Worm (Caenorhabditis elegans) whole organism, late embryonic: ENCODE measurements around the gene srw-108.
A peak's percentile ranks its signal among the peaks of the same experiment; 100 is the strongest.

Source experiments
- C08G9.2 ChIP-seq: sonication (generic microtip); optimal IDR thresholded peaks from 2 replicates; lab custom pipeline; 2016; ENCODE audit warnings: mild to moderate bottlenecking, missing genetic modification characterization, moderate library complexity, missing compliant biosample characterization
- C38D4.7 ChIP-seq: fragments of 200-800 bp; sonication (Bioruptor generic); optimal IDR thresholded peaks from 2 replicates; lab custom pipeline; 2018; ENCODE audit warnings: mild to moderate bottlenecking, missing genetic modification characterization, moderate library complexity, missing compliant biosample characterization
- F13H6.1 ChIP-seq: sonication (generic microtip); optimal IDR thresholded peaks from 2 replicates; lab custom pipeline; 2016; ENCODE audit warnings: missing genetic modification characterization, missing compliant biosample characterization
- K02D7.2 ChIP-seq: sonication (generic microtip); optimal IDR thresholded peaks from 2 replicates; lab custom pipeline; 2017; ENCODE audit warnings: mild to moderate bottlenecking, missing genetic modification characterization, missing compliant biosample characterization
- K09A11.1 ChIP-seq: sonication (generic microtip); optimal IDR thresholded peaks from 2 replicates; lab custom pipeline; 2017; ENCODE audit warnings: antibody characterized with exemption, mild to moderate bottlenecking, missing genetic modification characterization, missing compliant biosample characterization; ENCODE audit not compliant: insufficient read depth
- ahr-1 ChIP-seq: sonication (generic microtip); optimal IDR thresholded peaks from 2 replicates; lab custom pipeline; 2016; ENCODE audit warnings: missing genetic modification characterization, missing compliant biosample characterization
- ama-1 ChIP-seq: fragments of 150-350 bp; optimal IDR thresholded peaks from 2 replicates; lab custom pipeline; 2014
- ceh-14 ChIP-seq: sonication (generic microtip); optimal IDR thresholded peaks from 2 replicates; lab custom pipeline; 2016; ENCODE audit warnings: missing genotype, missing genetic modification characterization, missing compliant biosample characterization
- ceh-18 ChIP-seq: sonication (generic microtip); optimal IDR thresholded peaks from 2 replicates; lab custom pipeline; 2016; ENCODE audit warnings: missing genetic modification characterization, missing compliant biosample characterization
- ceh-22 ChIP-seq: sonication (generic microtip); optimal IDR thresholded peaks from 2 replicates; lab custom pipeline; 2017; ENCODE audit warnings: missing biosample characterization, missing genetic modification characterization
- ceh-24 ChIP-seq: sonication (generic microtip); optimal IDR thresholded peaks from 2 replicates; lab custom pipeline; 2016; ENCODE audit warnings: mild to moderate bottlenecking, missing genetic modification characterization, missing compliant biosample characterization
- ceh-30 ChIP-seq: fragments of 150-350 bp; optimal IDR thresholded peaks from 2 replicates; lab custom pipeline; 2014; ENCODE audit warnings: missing biosample characterization, missing genetic modification characterization
- ceh-31 ChIP-seq: sonication (generic microtip); optimal IDR thresholded peaks from 2 replicates; lab custom pipeline; 2016; ENCODE audit warnings: missing genetic modification characterization, missing compliant biosample characterization
- ceh-45 ChIP-seq: fragments of 200-800 bp; sonication (Bioruptor generic); IDR thresholded peaks from 2 replicates; pipeline ENCODE4 v1.3.6; 2022; ENCODE audit warnings: missing genetic modification reagents, missing genetic modification characterization, missing compliant biosample characterization
- ceh-48 ChIP-seq: sonication (generic microtip); optimal IDR thresholded peaks from 2 replicates; lab custom pipeline; 2016; ENCODE audit warnings: missing genetic modification characterization, inconsistent platforms, missing compliant biosample characterization
- ceh-6 ChIP-seq: fragments of 200-800 bp; sonication (Bioruptor generic); optimal IDR thresholded peaks from 2 replicates; lab custom pipeline; 2018; ENCODE audit warnings: mild to moderate bottlenecking, missing genetic modification characterization, missing compliant biosample characterization
- dve-1 ChIP-seq: sonication (generic microtip); optimal IDR thresholded peaks from 2 replicates; lab custom pipeline; 2017; ENCODE audit warnings: antibody characterized with exemption, mild to moderate bottlenecking, missing genetic modification characterization, missing compliant biosample characterization
- elt-2 ChIP-seq: sonication (generic microtip); optimal IDR thresholded peaks from 2 replicates; lab custom pipeline; 2016; ENCODE audit warnings: missing genetic modification reagents, missing genetic modification characterization, missing compliant biosample characterization
- elt-4 ChIP-seq: sonication (generic microtip); optimal IDR thresholded peaks from 2 replicates; lab custom pipeline; 2016; ENCODE audit warnings: missing genetic modification characterization, missing compliant biosample characterization
- ets-4 ChIP-seq: sonication (generic microtip); optimal IDR thresholded peaks from 2 replicates; lab custom pipeline; 2016; ENCODE audit warnings: missing genetic modification characterization, missing compliant biosample characterization
- eyg-1 ChIP-seq: sonication (generic microtip); optimal IDR thresholded peaks from 2 replicates; lab custom pipeline; 2016; ENCODE audit warnings: missing genotype, missing genetic modification characterization, missing compliant biosample characterization
- fkh-10 ChIP-seq: fragments of 150-350 bp; optimal IDR thresholded peaks from 2 replicates; lab custom pipeline; 2014; ENCODE audit warnings: missing biosample characterization, missing genetic modification reagents, missing genetic modification characterization
- fkh-6 ChIP-seq: sonication (generic microtip); optimal IDR thresholded peaks from 2 replicates; lab custom pipeline; 2016; ENCODE audit warnings: missing genetic modification characterization, missing compliant biosample characterization
- gmeb-2 ChIP-seq: sonication (generic microtip); optimal IDR thresholded peaks from 2 replicates; lab custom pipeline; 2016; ENCODE audit warnings: missing genetic modification characterization, inconsistent platforms, missing compliant biosample characterization
- hlh-6 ChIP-seq: sonication (generic microtip); optimal IDR thresholded peaks from 2 replicates; lab custom pipeline; 2016; ENCODE audit warnings: missing genotype, missing genetic modification characterization, missing compliant biosample characterization
- hlh-8 ChIP-seq: sonication (generic microtip); optimal IDR thresholded peaks from 2 replicates; lab custom pipeline; 2016; ENCODE audit warnings: missing genotype, missing genetic modification characterization, missing compliant biosample characterization
- lin-11 ChIP-seq: fragments of 200-800 bp; sonication (Bioruptor generic); optimal IDR thresholded peaks from 2 replicates; lab custom pipeline; 2018; ENCODE audit warnings: mild to moderate bottlenecking, missing genetic modification characterization, missing compliant biosample characterization
- nfya-1 ChIP-seq: sonication (generic microtip); optimal IDR thresholded peaks from 2 replicates; lab custom pipeline; 2017; ENCODE audit warnings: missing genetic modification characterization, mild to moderate bottlenecking, missing compliant biosample characterization, antibody characterized with exemption, moderate library complexity
- nhr-11 ChIP-seq: fragments of 150-350 bp; optimal IDR thresholded peaks from 2 replicates; lab custom pipeline; 2014; ENCODE audit warnings: missing biosample characterization, missing genetic modification characterization
- nhr-232 ChIP-seq: sonication (generic microtip); optimal IDR thresholded peaks from 2 replicates; lab custom pipeline; 2016; ENCODE audit warnings: missing genetic modification characterization, missing compliant biosample characterization
- odd-2 ChIP-seq: sonication (generic microtip); optimal IDR thresholded peaks from 2 replicates; lab custom pipeline; 2017; ENCODE audit warnings: antibody characterized with exemption, mild to moderate bottlenecking, missing genetic modification characterization, missing compliant biosample characterization
- pag-3 ChIP-seq: sonication (generic microtip); optimal IDR thresholded peaks from 2 replicates; lab custom pipeline; 2016; ENCODE audit warnings: missing compliant biosample characterization, missing genetic modification characterization, borderline replicate concordance
- pat-9 ChIP-seq: fragments of 200-800 bp; sonication (Bioruptor generic); optimal IDR thresholded peaks from 2 replicates; lab custom pipeline; 2018; ENCODE audit warnings: mild to moderate bottlenecking, missing genetic modification characterization, moderate library complexity, missing compliant biosample characterization
- pha-2 ChIP-seq: sonication (generic microtip); optimal IDR thresholded peaks from 2 replicates; lab custom pipeline; 2017; ENCODE audit warnings: mild to moderate bottlenecking, missing genetic modification characterization, missing compliant biosample characterization
- pha-4 ChIP-seq: fragments of 150-350 bp; optimal IDR thresholded peaks from 2 replicates; lab custom pipeline; 2018; ENCODE audit warnings: missing biosample characterization, missing genetic modification reagents, missing genetic modification characterization
- pqm-1 ChIP-seq: sonication (generic microtip); optimal IDR thresholded peaks from 2 replicates; lab custom pipeline; 2016; ENCODE audit warnings: missing genetic modification characterization, missing compliant biosample characterization
- pros-1 ChIP-seq: fragments of 150-350 bp; optimal IDR thresholded peaks from 2 replicates; lab custom pipeline; 2014; ENCODE audit warnings: missing biosample characterization, missing genetic modification reagents, missing genetic modification characterization
- rnt-1 ChIP-seq: sonication (generic microtip); optimal IDR thresholded peaks from 2 replicates; lab custom pipeline; 2016; ENCODE audit warnings: missing genetic modification characterization, missing compliant biosample characterization
- sdc-2 ChIP-seq: sonication (generic microtip); optimal IDR thresholded peaks from 2 replicates; lab custom pipeline; 2016; ENCODE audit warnings: missing genotype, missing genetic modification characterization, missing compliant biosample characterization
- sox-2 ChIP-seq: fragments of 200-800 bp; sonication (Bioruptor generic); IDR thresholded peaks from 2 replicates; pipeline ENCODE4 v1.3.6; 2022; ENCODE audit warnings: missing genetic modification reagents, missing genetic modification characterization, missing compliant biosample characterization
- syd-9 ChIP-seq: sonication (generic microtip); optimal IDR thresholded peaks from 2 replicates; lab custom pipeline; 2016; ENCODE audit warnings: mild to moderate bottlenecking, missing genetic modification characterization, moderate library complexity, missing compliant biosample characterization
- tbx-2 ChIP-seq: sonication (generic microtip); optimal IDR thresholded peaks from 2 replicates; lab custom pipeline; 2016; ENCODE audit warnings: missing genetic modification characterization, missing compliant biosample characterization
- tbx-7 ChIP-seq: sonication (generic microtip); optimal IDR thresholded peaks from 2 replicates; lab custom pipeline; 2016; ENCODE audit warnings: missing genotype, missing genetic modification characterization, missing compliant biosample characterization
- unc-42 ChIP-seq: sonication (generic microtip); optimal IDR thresholded peaks from 2 replicates; lab custom pipeline; 2016; ENCODE audit warnings: missing genotype, missing genetic modification characterization, missing compliant biosample characterization
- unc-55 ChIP-seq: sonication (generic microtip); optimal IDR thresholded peaks from 2 replicates; lab custom pipeline; 2017; ENCODE audit warnings: missing biosample characterization, missing genetic modification reagents, missing genetic modification characterization

Gene srw-108

ce11 chrV:521517-521916, 6.2 kb upstream of the srw-108 start, which contains the start of gene srw-107:
srw-107 (minus strand) TSS chrV:521617.
- TF ChIP-seq ceh-48 (no peak), ets-4 (tag; lab: Kevin White, UChicago) (no peak), dve-1 (no peak), ceh-45 (GFP tag; lab: Robert Waterston, UW) (no peak), C38D4.7 (GFP tag; lab: Kevin White, UChicago) (no peak), ceh-24 (tag; lab: Kevin White, UChicago) (no peak), pha-4 (tag; lab: Kevin White, UChicago) (no peak)

ce11 chrV:524058-524457, 3.6 kb upstream of the srw-108 start, which contains the start of gene lipl-3:
lipl-3 (minus strand) TSS chrV:524218.
- TF ChIP-seq gmeb-2 (tag; lab: Kevin White, UChicago) (no peak), rnt-1 (tag; lab: Kevin White, UChicago) (no peak), nhr-232 (tag; lab: Kevin White, UChicago) (no peak), dve-1 (no peak), fkh-6 (no peak), ceh-18 (tag; lab: Kevin White, UChicago) (no peak), F13H6.1 (tag; lab: Kevin White, UChicago) (no peak), C08G9.2 (tag; lab: Kevin White, UChicago) (no peak), sox-2 (GFP tag; lab: Robert Waterston, UW) (no peak)

DNA sequence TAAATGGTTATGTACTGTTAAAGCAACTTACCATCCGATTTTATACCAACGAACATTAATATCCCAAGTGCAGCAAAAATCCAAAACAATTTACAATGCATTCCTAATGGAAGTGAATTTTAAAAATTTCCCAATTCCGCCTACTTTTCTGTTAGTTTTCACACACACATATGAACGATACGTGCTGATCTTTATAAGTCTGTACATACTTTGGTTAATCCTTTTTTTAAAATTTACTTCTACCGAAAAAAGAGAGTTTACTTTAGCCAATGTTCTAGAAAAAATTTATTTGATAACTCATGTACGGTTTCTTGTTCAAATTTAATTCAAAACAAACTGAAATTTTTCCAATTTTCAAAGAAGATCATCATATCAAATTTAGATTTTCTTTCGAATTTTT, 2.7 kb upstream of the srw-108 start, which contains the start of gene R11G11.16:
Gene R11G11.16, minus strand, starts transcription at position 101 of the 400 bp plus-strand sequence.
- no peak for TF ChIP-seq fkh-6
- TF ChIP-seq elt-4 (tag; lab: Kevin White, UChicago), result no peak
- no peak for TF ChIP-seq ceh-22 (tag; lab: Kevin White, UChicago)
- no peak for TF ChIP-seq C38D4.7 (GFP tag; lab: Kevin White, UChicago)
- TF ChIP-seq tbx-7 (tag; lab: Kevin White, UChicago), result no peak
- TF ChIP-seq C08G9.2 (tag; lab: Kevin White, UChicago), result no peak
- TF ChIP-seq ceh-45 (GFP tag; lab: Robert Waterston, UW), result no peak
- TF ChIP-seq K02D7.2 (tag; lab: Kevin White, UChicago), result no peak
- TF ChIP-seq ama-1 (lab: Kevin White, UChicago), result no peak
- no peak for TF ChIP-seq pat-9 (tag; lab: Kevin White, UChicago)
- no peak for TF ChIP-seq rnt-1 (tag; lab: Kevin White, UChicago)
- TF ChIP-seq ceh-6, result no peak
- no peak for TF ChIP-seq K09A11.1 (tag; lab: Kevin White, UChicago)
- TF ChIP-seq ceh-30 (tag; lab: Kevin White, UChicago), result no peak
- TF ChIP-seq pqm-1 (tag; lab: Kevin White, UChicago), result no peak
- TF ChIP-seq nfya-1 (tag; lab: Kevin White, UChicago), result no peak
- no peak for TF ChIP-seq syd-9
- TF ChIP-seq pha-4 (tag; lab: Kevin White, UChicago), result no peak
- no peak for TF ChIP-seq unc-42 (tag; lab: Kevin White, UChicago)

ce11 chrV:532046-532445, 4.3 kb downstream of the srw-108 start, which contains the start of gene nhr-58:
nhr-58 (plus strand) TSS chrV:532259.
- TF ChIP-seq nhr-232 (tag; lab: Kevin White, UChicago) (no peak), K02D7.2 (tag; lab: Kevin White, UChicago) (no peak), gmeb-2 (tag; lab: Kevin White, UChicago) (no peak), eyg-1 (tag; lab: Kevin White, UChicago) (no peak), ceh-31 (tag; lab: Kevin White, UChicago) (peak; percentile 38), ceh-30 (tag; lab: Kevin White, UChicago) (no peak), fkh-10 (no peak), pag-3 (tag; lab: Kevin White, UChicago) (no peak), hlh-6 (tag; lab: Kevin White, UChicago) (no peak), pha-2 (tag; lab: Kevin White, UChicago) (no peak), nhr-11 (no peak), dve-1 (no peak), ceh-14 (no peak), tbx-2 (peak; percentile 38), ceh-45 (GFP tag; lab: Robert Waterston, UW) (no peak), elt-4 (tag; lab: Kevin White, UChicago) (no peak), pros-1 (tag; lab: Kevin White, UChicago) (no peak), nfya-1 (tag; lab: Kevin White, UChicago) (peak; percentile 34), F13H6.1 (tag; lab: Kevin White, UChicago) (no peak), C08G9.2 (tag; lab: Kevin White, UChicago) (no peak), ets-4 (tag; lab: Kevin White, UChicago) (no peak), elt-2 (tag; lab: Kevin White, UChicago) (peak; percentile 72), hlh-8 (tag; lab: Kevin White, UChicago) (no peak), ahr-1 (tag; lab: Kevin White, UChicago) (no peak), lin-11 (tag; lab: Kevin White, UChicago) (no peak), ceh-6 (no peak), unc-55 (GFP tag; lab: Kevin White, UChicago) (peak; percentile 67), ceh-22 (tag; lab: Kevin White, UChicago) (no peak), sdc-2 (tag; lab: Kevin White, UChicago) (no peak), odd-2 (tag; lab: Kevin White, UChicago) (no peak)
